Worm (Caenorhabditis elegans): ENCODE measurements around the gene dpm-3.

The dpm-3 gene

DNA sequence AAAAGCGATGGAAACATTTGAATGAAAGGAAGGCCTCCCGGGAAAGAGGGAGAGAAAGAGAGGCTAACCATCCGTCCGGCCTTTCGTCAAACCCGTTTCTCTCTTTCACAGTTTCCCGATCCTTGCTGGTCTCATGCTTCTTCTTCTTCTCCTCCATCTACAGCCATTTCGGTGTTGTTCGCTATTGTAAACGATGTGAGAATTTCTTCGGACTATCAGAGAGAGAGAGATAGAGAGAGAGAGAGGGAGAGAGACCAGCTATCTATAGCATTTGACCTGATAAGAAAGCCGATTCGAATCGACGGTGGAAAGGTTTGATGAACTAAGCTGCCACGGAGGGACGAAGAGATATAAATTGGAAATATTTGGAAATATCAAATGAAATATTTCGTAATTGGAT, 12.1 kb downstream of the dpm-3 start:
- no peak for TF ChIP-seq cog-1 (tag; optimal IDR thresholded peaks at IDR 0.05)
- TF ChIP-seq T22C8.4 (GFP tag; IDR thresholded peaks at IDR 0.05) = no peak
- no peak for TF ChIP-seq med-1 (GFP tag; optimal IDR thresholded peaks at IDR 0.05; ENCODE audit: insufficient read depth)

ce11 chrIV:12404137-12404536, 12.8 kb downstream of the dpm-3 start, which contains the start of gene gex-3:
Gene gex-3, plus strand, starts transcription at chrIV:12404431.
- TF ChIP-seq ztf-29 (GFP tag; IDR thresholded peaks at IDR 0.05) = no peak
- no peak for TF ChIP-seq flt-1 (GFP tag; IDR thresholded peaks at IDR 0.05)
- TF ChIP-seq klf-2 (GFP tag; conservative IDR thresholded peaks at IDR 0.05) = no peak
- no peak for TF ChIP-seq med-1 (GFP tag; optimal IDR thresholded peaks at IDR 0.05; ENCODE audit: insufficient read depth)
- no peak for TF ChIP-seq ref-1 (GFP tag; conservative IDR thresholded peaks at IDR 0.05)
- TF ChIP-seq cog-1 (tag; optimal IDR thresholded peaks at IDR 0.05) = peak; percentile 47
- no peak for TF ChIP-seq T22C8.4 (GFP tag; IDR thresholded peaks at IDR 0.05)

ce11 chrIV:12408625-12409024, 17.2 kb downstream of the dpm-3 start, which contains the start of gene dsb-1:
Gene dsb-1, plus strand, starts transcription at chrIV:12408925.
- no peak for TF ChIP-seq cog-1 (tag; optimal IDR thresholded peaks at IDR 0.05)
- no peak for TF ChIP-seq ref-1 (GFP tag; conservative IDR thresholded peaks at IDR 0.05)
- TF ChIP-seq med-1 (GFP tag; optimal IDR thresholded peaks at IDR 0.05; ENCODE audit: insufficient read depth) = no peak
- TF ChIP-seq ztf-29 (GFP tag; IDR thresholded peaks at IDR 0.05) = no peak
- TF ChIP-seq tab-1 (GFP tag; IDR thresholded peaks at IDR 0.05) = no peak
- no peak for TF ChIP-seq klf-2 (GFP tag; conservative IDR thresholded peaks at IDR 0.05)
- TF ChIP-seq flt-1 (GFP tag; IDR thresholded peaks at IDR 0.05) = no peak
- no peak for TF ChIP-seq ztf-23 (GFP tag; IDR thresholded peaks at IDR 0.05)
- TF ChIP-seq T22C8.4 (GFP tag; IDR thresholded peaks at IDR 0.05) = no peak

- TF ChIP-seq ref-1 (GFP tag; conservative IDR thresholded peaks at IDR 0.05) (no peak), flt-1 (GFP tag; IDR thresholded peaks at IDR 0.05) (no peak), ztf-23 (GFP tag; IDR thresholded peaks at IDR 0.05) (no peak), T22C8.4 (GFP tag; IDR thresholded peaks at IDR 0.05) (no peak), med-1 (GFP tag; optimal IDR thresholded peaks at IDR 0.05; ENCODE audit: insufficient read depth) (no peak), tab-1 (GFP tag; IDR thresholded peaks at IDR 0.05) (no peak), cog-1 (tag; optimal IDR thresholded peaks at IDR 0.05) (no peak), klf-2 (GFP tag; conservative IDR thresholded peaks at IDR 0.05) (no peak), ztf-29 (GFP tag; IDR thresholded peaks at IDR 0.05) (no peak)
Measured at ce11 chrIV:12410167-12410566, 18.8 kb downstream of the dpm-3 start, which contains the start of gene acl-13. Gene acl-13, plus strand, starts transcription at chrIV:12410467.

DNA sequence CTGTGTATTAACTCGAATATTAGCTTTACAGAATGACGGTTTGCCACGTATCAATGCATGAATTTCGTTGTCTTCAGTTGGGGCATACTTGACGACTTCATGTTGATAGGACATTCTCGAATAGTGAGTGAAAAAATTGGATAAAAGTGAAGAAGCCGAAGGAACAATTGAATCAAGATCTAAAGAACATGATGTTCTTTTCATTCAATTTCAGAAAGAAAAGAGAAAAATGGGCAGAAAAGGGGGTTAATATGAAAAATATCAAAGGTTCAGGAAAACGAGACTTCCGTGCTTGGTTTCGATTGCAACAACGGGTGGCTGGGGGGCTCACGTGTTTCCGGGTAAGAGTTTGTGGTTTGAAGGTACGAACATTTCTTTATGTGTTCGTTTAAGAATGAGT, 23.2 kb downstream of the dpm-3 start:
- TF ChIP-seq med-1 (GFP tag; optimal IDR thresholded peaks at IDR 0.05; ENCODE audit: insufficient read depth) (no peak), klf-2 (GFP tag; conservative IDR thresholded peaks at IDR 0.05) (no peak)

ce11 chrIV:12416629-12417404, 25.4 kb downstream of the dpm-3 start:
- TF ChIP-seq tab-1 (GFP tag; IDR thresholded peaks at IDR 0.05) (peak; percentile 52; the same call in 1 of the 2 replicates), T22C8.4 (GFP tag; IDR thresholded peaks at IDR 0.05) (peak; percentile 53; the same call in 1 of the 2 replicates), ztf-23 (GFP tag; IDR thresholded peaks at IDR 0.05) (0 out of 2 replicates have a peak, but pooled peaks have one; percentile 38), klf-2 (GFP tag; conservative IDR thresholded peaks at IDR 0.05) (no peak), ztf-29 (GFP tag; IDR thresholded peaks at IDR 0.05) (no peak), ref-1 (GFP tag; conservative IDR thresholded peaks at IDR 0.05) (0 out of 2 replicates have a peak, but pooled peaks have one; percentile 5), flt-1 (GFP tag; IDR thresholded peaks at IDR 0.05) (peak; percentile 66), cog-1 (tag; optimal IDR thresholded peaks at IDR 0.05) (no peak), med-1 (GFP tag; optimal IDR thresholded peaks at IDR 0.05; ENCODE audit: insufficient read depth) (peak; percentile 23)

DNA sequence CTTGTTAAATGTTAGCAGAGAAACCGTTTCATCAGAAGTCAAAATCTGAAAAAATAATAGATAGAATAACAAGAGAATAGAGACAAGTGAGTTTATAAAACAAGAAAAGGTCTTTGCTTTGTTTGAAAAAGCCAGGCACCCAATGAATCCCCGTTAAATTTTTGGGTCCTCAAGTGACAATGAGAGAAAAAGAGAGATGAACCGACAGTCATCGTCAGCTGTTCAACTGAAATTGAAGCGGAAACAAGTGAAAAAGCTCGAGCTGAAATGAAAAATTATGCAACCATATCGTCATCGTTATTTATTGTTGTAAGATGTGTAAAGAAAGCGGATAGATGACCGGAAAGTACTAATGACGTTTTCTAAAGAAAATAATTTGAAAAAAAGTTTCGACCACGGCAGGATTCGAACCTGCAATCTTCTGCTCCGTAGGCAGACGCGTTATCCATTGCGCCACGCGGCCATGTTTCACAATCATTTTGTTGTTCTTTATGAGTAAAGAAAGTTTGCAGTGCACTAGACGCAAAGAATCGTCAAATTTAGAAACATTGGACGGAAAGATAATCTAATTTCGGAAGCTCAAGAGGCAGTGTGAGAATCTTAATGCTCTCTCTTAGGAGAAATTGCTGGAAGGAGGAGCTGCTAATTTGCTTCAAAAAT, 26.3 kb downstream of the dpm-3 start, which contains the start of gene F08G5.3:
F08G5.3 (minus strand) TSS at position 51 of the 660 bp plus-strand sequence.
- no peak for TF ChIP-seq med-1 (GFP tag; optimal IDR thresholded peaks at IDR 0.05; ENCODE audit: insufficient read depth)
- no peak for TF ChIP-seq klf-2 (GFP tag; conservative IDR thresholded peaks at IDR 0.05)
- TF ChIP-seq T22C8.4 (GFP tag; IDR thresholded peaks at IDR 0.05) = no peak
- TF ChIP-seq flt-1 (GFP tag; IDR thresholded peaks at IDR 0.05) = peak; percentile 70
- TF ChIP-seq ztf-23 (GFP tag; IDR thresholded peaks at IDR 0.05) = no peak
- peak; percentile 76; the same call in 1 of the 2 replicates for TF ChIP-seq tab-1 (GFP tag; IDR thresholded peaks at IDR 0.05)
- TF ChIP-seq ref-1 (GFP tag; conservative IDR thresholded peaks at IDR 0.05) = no peak
- no peak for TF ChIP-seq ztf-29 (GFP tag; IDR thresholded peaks at IDR 0.05)
- TF ChIP-seq cog-1 (tag; optimal IDR thresholded peaks at IDR 0.05) = no peak

DNA sequence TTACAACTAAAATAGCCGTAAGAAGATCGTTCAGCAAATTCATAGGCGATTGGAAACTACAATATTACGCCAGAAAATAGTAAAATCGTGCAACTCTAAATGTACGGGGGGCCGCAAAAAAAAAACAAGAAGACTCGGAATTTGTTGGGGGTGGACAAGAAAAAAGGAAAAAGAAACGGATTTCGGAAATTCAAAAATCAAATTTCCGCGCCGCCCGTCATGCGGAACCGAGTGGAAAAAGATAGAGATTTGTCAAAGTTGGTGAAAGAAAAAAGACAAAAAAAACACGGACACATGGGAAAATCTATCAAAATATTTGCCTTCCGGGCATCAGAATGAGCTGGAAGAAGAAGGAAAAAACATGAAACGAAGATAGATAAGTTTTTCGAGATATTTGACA, 27.9 kb downstream of the dpm-3 start:
- TF ChIP-seq T22C8.4 (GFP tag; IDR thresholded peaks at IDR 0.05) = no peak
- TF ChIP-seq klf-2 (GFP tag; conservative IDR thresholded peaks at IDR 0.05) = no peak
- TF ChIP-seq ztf-29 (GFP tag; IDR thresholded peaks at IDR 0.05) = no peak
- TF ChIP-seq med-1 (GFP tag; optimal IDR thresholded peaks at IDR 0.05; ENCODE audit: insufficient read depth) = no peak
- no peak for TF ChIP-seq tab-1 (GFP tag; IDR thresholded peaks at IDR 0.05)

ce11 chrIV:12420455-12420854, 29.1 kb downstream of the dpm-3 start, which contains the start of gene ugt-65:
Gene ugt-65, plus strand, starts transcription at chrIV:12420683.
- TF ChIP-seq med-1 (GFP tag; optimal IDR thresholded peaks at IDR 0.05; ENCODE audit: insufficient read depth) = no peak
- TF ChIP-seq ztf-23 (GFP tag; IDR thresholded peaks at IDR 0.05) = no peak
- no peak for TF ChIP-seq ref-1 (GFP tag; conservative IDR thresholded peaks at IDR 0.05)
- no peak for TF ChIP-seq klf-2 (GFP tag; conservative IDR thresholded peaks at IDR 0.05)
- TF ChIP-seq tab-1 (GFP tag; IDR thresholded peaks at IDR 0.05) = no peak
- no peak for TF ChIP-seq T22C8.4 (GFP tag; IDR thresholded peaks at IDR 0.05)
- TF ChIP-seq cog-1 (tag; optimal IDR thresholded peaks at IDR 0.05) = no peak
- TF ChIP-seq flt-1 (GFP tag; IDR thresholded peaks at IDR 0.05) = no peak
- no peak for TF ChIP-seq ztf-29 (GFP tag; IDR thresholded peaks at IDR 0.05)
